Worm (Caenorhabditis elegans): ENCODE data around the gene pmk-1.

The pmk-1 gene

ce11 chrIV:8105083-8105482, 43.5 kb upstream of the pmk-1 start:
- TF ChIP-seq unc-62 (GFP tag; optimal IDR thresholded peaks at IDR 0.05) (no peak), dmd-4 (tag; optimal IDR thresholded peaks at IDR 0.05) (no peak), ztf-4 (tag; optimal IDR thresholded peaks at IDR 0.05) (no peak), aly-2 (tag; optimal IDR thresholded peaks at IDR 0.05) (no peak), blmp-1 (tag; optimal IDR thresholded peaks at IDR 0.05; ENCODE audit: insufficient read depth) (no peak), zag-1 (tag; optimal IDR thresholded peaks at IDR 0.05) (no peak), unc-39 (tag; optimal IDR thresholded peaks at IDR 0.05) (no peak), C34F6.9 (tag; optimal IDR thresholded peaks at IDR 0.05) (no peak)

ce11 chrIV:8107502-8107901, 41.1 kb upstream of the pmk-1 start, which contains the start of gene rabs-5:
Gene rabs-5 (minus strand): TSS chrIV:8107602.
- TF ChIP-seq unc-39 (tag; optimal IDR thresholded peaks at IDR 0.05) (no peak), sem-4 (tag; optimal IDR thresholded peaks at IDR 0.05) (peak; percentile 57), ama-1 (optimal IDR thresholded peaks at IDR 0.05) (peak; percentile 4)

DNA sequence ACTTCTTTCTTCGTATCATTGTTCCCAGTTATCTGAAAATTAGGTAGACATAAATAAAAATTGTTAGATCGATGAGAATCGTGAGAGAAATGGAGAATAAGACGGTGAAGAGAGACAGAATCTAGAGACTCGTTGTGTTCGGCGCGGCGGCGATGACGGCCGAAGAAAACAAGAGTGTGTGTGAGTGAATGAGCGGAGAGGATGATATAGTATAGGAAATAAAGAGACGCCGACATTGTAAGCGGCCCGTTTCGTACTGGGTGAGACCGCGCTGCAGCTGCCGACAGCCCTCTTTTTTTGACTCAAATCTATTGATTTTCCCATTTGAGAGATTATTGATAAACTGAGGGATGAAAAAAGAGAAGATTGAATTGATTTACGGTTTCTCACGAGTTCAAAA, 36.4 kb upstream of the pmk-1 start, which contains the start of gene Y42H9AR.4:
Gene Y42H9AR.4, minus strand, starts transcription at position 32 of the 400 bp plus-strand sequence.
- TF ChIP-seq Y55F3AM.14 (GFP tag; optimal IDR thresholded peaks at IDR 0.05) (no peak), egl-27 (tag; optimal IDR thresholded peaks at IDR 0.05) (no peak), ztf-11 (tag; optimal IDR thresholded peaks at IDR 0.05) (no peak), lsy-2 (tag; optimal IDR thresholded peaks at IDR 0.05) (peak in 1 of 2 experiments; percentile 10), C34F6.9 (tag; optimal IDR thresholded peaks at IDR 0.05) (peak; percentile 39), sem-4 (tag; optimal IDR thresholded peaks at IDR 0.05) (peak; percentile 16), nhr-21 (tag; optimal IDR thresholded peaks at IDR 0.05) (no peak), gmeb-1 (tag; optimal IDR thresholded peaks at IDR 0.05) (no peak), unc-55 (GFP tag; optimal IDR thresholded peaks at IDR 0.05) (peak; percentile 44), dmd-4 (tag; optimal IDR thresholded peaks at IDR 0.05) (no peak), fos-1 (tag; optimal IDR thresholded peaks at IDR 0.05) (peak; percentile 49), ztf-4 (tag; optimal IDR thresholded peaks at IDR 0.05) (peak; percentile 27), F13H6.1 (tag; optimal IDR thresholded peaks at IDR 0.05) (peak; percentile 45), lin-13 (GFP tag; optimal IDR thresholded peaks at IDR 0.05) (no peak), nhr-6 (tag; optimal IDR thresholded peaks at IDR 0.05) (no peak), sma-9 (GFP tag; optimal IDR thresholded peaks at IDR 0.05) (peak; percentile 47), sma-9 (tag; optimal IDR thresholded peaks at IDR 0.05) (no peak), nhr-129 (tag; optimal IDR thresholded peaks at IDR 0.05) (peak; percentile 37)

DNA sequence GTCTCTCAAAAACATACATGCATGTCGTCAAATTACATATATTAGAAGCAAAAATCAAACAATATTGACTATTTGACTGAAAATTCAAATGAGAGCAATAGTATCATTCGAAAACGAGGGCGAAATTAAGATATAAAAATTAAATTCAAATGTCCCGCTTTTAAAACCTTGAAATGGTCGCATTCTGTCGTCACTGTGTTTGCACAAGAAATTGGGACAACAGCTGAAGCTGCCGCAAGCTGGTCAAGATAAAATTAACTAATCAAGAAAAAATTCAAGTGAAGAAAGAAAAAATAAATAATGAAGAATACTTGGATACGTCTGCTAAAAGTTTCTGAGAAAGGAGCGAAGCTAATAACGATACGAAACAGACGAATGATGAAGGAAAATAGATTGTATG, 35.9 kb upstream of the pmk-1 start:
- peak; percentile 33 for TF ChIP-seq sem-4 (tag; optimal IDR thresholded peaks at IDR 0.05)
- no peak for TF ChIP-seq nhr-10 (tag; optimal IDR thresholded peaks at IDR 0.05)

DNA sequence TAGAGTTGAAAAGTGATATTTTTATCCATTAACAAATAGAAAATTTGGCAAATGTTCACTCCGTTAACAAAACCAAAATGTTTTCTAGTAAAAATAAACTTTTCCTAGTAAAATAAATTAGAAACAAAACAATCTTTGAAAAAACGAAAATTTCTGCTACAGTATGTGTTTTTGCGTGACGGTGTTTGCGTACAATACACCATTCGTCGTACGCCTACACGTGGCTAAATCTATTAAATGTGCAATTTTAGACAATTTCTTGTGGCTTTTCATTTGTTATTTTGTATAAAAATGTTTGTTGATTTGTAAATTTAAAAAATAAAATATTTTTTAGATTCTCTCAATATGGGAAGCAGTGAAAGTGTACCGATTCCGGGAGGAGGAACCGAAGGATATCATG, 35.4 kb upstream of the pmk-1 start, which contains the start of gene Y42H9AR.1:
Gene Y42H9AR.1, plus strand, starts transcription at position 233 of the 400 bp plus-strand sequence.
- TF ChIP-seq elt-3 (tag; optimal IDR thresholded peaks at IDR 0.05) (no peak), crh-2 (tag; optimal IDR thresholded peaks at IDR 0.05) (peak; percentile 86), mdl-1 (tag; optimal IDR thresholded peaks at IDR 0.05) (peak in 1 of 2 experiments; percentile 51), mab-5 (tag; optimal IDR thresholded peaks at IDR 0.05) (peak; percentile 9)

DNA sequence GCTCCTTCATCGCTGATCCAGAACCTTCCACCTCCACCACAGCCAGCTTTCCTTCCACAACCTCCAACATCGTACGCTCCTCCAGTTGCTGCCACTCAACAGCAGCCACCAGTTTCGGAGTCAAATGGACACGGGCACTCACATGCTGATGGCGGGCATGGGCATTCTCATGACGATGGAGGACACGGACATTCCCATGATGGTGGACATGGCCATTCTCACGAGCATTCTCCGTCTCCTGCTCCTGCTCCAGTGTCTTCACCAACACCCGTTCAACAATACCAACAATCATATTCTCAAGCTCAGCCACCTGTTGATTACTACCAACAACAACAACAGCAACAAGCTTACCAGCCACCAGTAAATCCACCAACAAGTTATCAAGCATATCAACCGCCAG, 34.1 kb upstream of the pmk-1 start:
- TF ChIP-seq egl-27 (tag; optimal IDR thresholded peaks at IDR 0.05) (no peak), aly-2 (tag; optimal IDR thresholded peaks at IDR 0.05) (no peak), nhr-25 (tag; optimal IDR thresholded peaks at IDR 0.05) (no peak), nhr-21 (tag; optimal IDR thresholded peaks at IDR 0.05) (no peak), dmd-4 (tag; optimal IDR thresholded peaks at IDR 0.05) (no peak), sem-4 (tag; optimal IDR thresholded peaks at IDR 0.05) (no peak), F13H6.1 (tag; optimal IDR thresholded peaks at IDR 0.05) (no peak), elt-1 (tag; optimal IDR thresholded peaks at IDR 0.05) (no peak), lsy-2 (tag; optimal IDR thresholded peaks at IDR 0.05) (no peak), ZK546.5 (tag; optimal IDR thresholded peaks at IDR 0.05) (no peak), skn-1 (tag; optimal IDR thresholded peaks at IDR 0.05) (no peak)

Data from whole organism, L2 larva.